Worm (Caenorhabditis elegans) whole organism, L4/young adult: ENCODE measurements around the gene cyk-1.

Experiments
- W03F9.2 ChIP-seq: fragments of 150-350 bp; optimal IDR thresholded peaks from 2 replicates; lab custom pipeline; 2014; ENCODE audit warnings: missing biosample characterization, missing genetic modification characterization
- dao-5 ChIP-seq: sonication (generic microtip); optimal IDR thresholded peaks from 2 replicates; lab custom pipeline; 2016; ENCODE audit warnings: missing genotype, missing genetic modification characterization, moderate library complexity, missing compliant biosample characterization
- him-1 ChIP-seq: sonication (generic microtip); optimal IDR thresholded peaks from 2 replicates; lab custom pipeline; 2016; ENCODE audit warnings: missing genotype, missing genetic modification reagents, missing genetic modification characterization, missing compliant biosample characterization

DNA sequence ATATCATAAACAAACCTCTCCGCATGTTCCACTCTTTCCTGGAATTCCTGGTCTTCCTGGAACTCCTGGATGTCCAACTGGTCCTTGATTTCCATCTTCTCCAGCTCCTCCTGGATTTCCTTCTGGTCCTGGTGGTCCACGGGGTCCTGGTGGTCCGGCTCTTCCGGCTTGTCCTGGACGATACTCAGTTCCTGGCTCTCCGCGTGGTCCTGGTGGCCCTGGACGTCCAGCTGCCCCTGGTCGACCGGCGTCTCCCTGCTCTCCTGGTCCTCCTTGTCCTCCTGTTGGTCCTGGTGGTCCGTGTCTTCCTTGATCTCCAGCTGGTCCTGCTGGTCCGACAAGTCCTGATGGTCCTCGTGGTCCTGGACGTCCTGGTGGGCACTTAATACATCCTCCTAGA lies 9.3 kb downstream of the cyk-1 start:
- TF ChIP-seq him-1, result no peak
- TF ChIP-seq dao-5, result no peak
- no peak for TF ChIP-seq W03F9.2 (tag; lab: Kevin White, UChicago)
